Fruit fly (Drosophila melanogaster) S2 (cell line): Measurements from ENCODE around the gene CG13043.

Source experiments
- CG8478 ChIP-seq: fragments of >200 bp; optimal IDR thresholded peaks from 2 replicates; lab custom pipeline; 2018
- CTCF ChIP-seq, 2 experiments: fragments of >200 bp; optimal IDR thresholded peaks; 2 replicates each; lab custom pipeline; 2018

dm6 chr3L:16328207-16328891 is 22.7 kb upstream of the CG13043 start, which contains the start of gene CG13058:
- TF ChIP-seq CG8478 (no peak), CTCF (optimal IDR thresholded peaks at IDR 0.05; lab: Kevin White, UChicago) (no peak)
